Worm (Caenorhabditis elegans) whole organism, young adult: ENCODE data around the gene hrpa-1.

ENCODE experiments used
- B0019.2 ChIP-seq: fragments of 200-800 bp; sonication (Bioruptor generic); conservative IDR thresholded peaks from 2 replicates; pipeline ENCODE4 v1.3.6; 2022; ENCODE audit warnings: missing genetic modification reagents, missing genetic modification characterization, missing compliant biosample characterization
- B0336.3 ChIP-seq: fragments of 200-800 bp; sonication (Bioruptor generic); IDR thresholded peaks from 2 replicates; pipeline ENCODE4 v1.3.6; 2022; ENCODE audit warnings: missing genetic modification characterization, missing compliant biosample characterization
- D2030.7 ChIP-seq: fragments of 200-800 bp; sonication (Bioruptor generic); IDR thresholded peaks from 2 replicates; pipeline ENCODE4 v1.3.6; 2022; ENCODE audit warnings: missing genetic modification reagents, missing genetic modification characterization, missing compliant biosample characterization
- F10E7.11 ChIP-seq: sonication (generic microtip); optimal IDR thresholded peaks from 2 replicates; lab custom pipeline; 2017; ENCODE audit warnings: mild to moderate bottlenecking, missing genetic modification characterization, moderate library complexity, missing compliant biosample characterization
- F22D6.2 ChIP-seq: sonication (generic microtip); optimal IDR thresholded peaks from 2 replicates; lab custom pipeline; 2016; ENCODE audit warnings: mild to moderate bottlenecking, missing genetic modification characterization, missing compliant biosample characterization
- F49E8.2 ChIP-seq: sonication (generic microtip); optimal IDR thresholded peaks from 3 replicates; lab custom pipeline; 2017; ENCODE audit warnings: missing genetic modification characterization, mild to moderate bottlenecking, missing compliant biosample characterization, antibody characterized with exemption, moderate library complexity; ENCODE audit not compliant: insufficient read depth
- F57A8.1 ChIP-seq: fragments of 200-800 bp; sonication (Bioruptor generic); optimal IDR thresholded peaks from 2 replicates; lab custom pipeline; 2018; ENCODE audit warnings: mild to moderate bottlenecking, missing genetic modification characterization, moderate library complexity, missing compliant biosample characterization
- K11D2.4 ChIP-seq: fragments of 200-800 bp; sonication (Bioruptor generic); IDR thresholded peaks from 2 replicates; pipeline ENCODE4 v1.3.6; 2022; ENCODE audit warnings: missing genetic modification reagents, missing genetic modification characterization, missing compliant biosample characterization
- K12H6.12 ChIP-seq: fragments of 200-800 bp; sonication (Bioruptor generic); optimal IDR thresholded peaks from 2 replicates; lab custom pipeline; 2018; ENCODE audit warnings: mild to moderate bottlenecking, missing genetic modification characterization, missing compliant biosample characterization
- T26A5.8 ChIP-seq: sonication (generic microtip); optimal IDR thresholded peaks from 2 replicates; lab custom pipeline; 2016; ENCODE audit warnings: missing genetic modification characterization, missing compliant biosample characterization
- Y53G8AR.9 ChIP-seq: fragments of 200-800 bp; sonication (Bioruptor generic); conservative IDR thresholded peaks from 2 replicates; pipeline ENCODE4 v1.3.6; 2022; ENCODE audit warnings: missing genetic modification reagents, missing genetic modification characterization, missing compliant biosample characterization
- Y95B8A.8 ChIP-seq: fragments of 200-800 bp; sonication (Bioruptor generic); IDR thresholded peaks from 2 replicates; pipeline ENCODE4 v1.3.6; 2022; ENCODE audit warnings: missing genetic modification reagents, missing genetic modification characterization, missing compliant biosample characterization
- ZK185.1 ChIP-seq: sonication (generic microtip); optimal IDR thresholded peaks from 2 replicates; lab custom pipeline; 2016; ENCODE audit warnings: mild to moderate bottlenecking, missing genetic modification characterization, missing compliant biosample characterization; ENCODE audit not compliant: poor library complexity, severe bottlenecking
- ama-1 ChIP-seq, 3 experiments: fragments of 150-350 bp in 1 of 3; sonication (generic microtip) in 2 of 3; optimal IDR thresholded peaks; 2 replicates each; lab custom pipeline; 2014 to 2018; ENCODE audit warnings: missing biosample characterization in 2 of 3, missing genetic modification characterization in 2 of 3, missing genetic modification reagents in 2 of 3
- aptf-3 ChIP-seq: fragments of 200-800 bp; sonication (Bioruptor generic); IDR thresholded peaks from 2 replicates; pipeline ENCODE4 v1.3.6; 2022; ENCODE audit warnings: missing genetic modification characterization, missing compliant biosample characterization
- atf-7 ChIP-seq: sonication (generic microtip); optimal IDR thresholded peaks from 2 replicates; lab custom pipeline; 2017; ENCODE audit warnings: mild to moderate bottlenecking, missing genetic modification characterization, missing compliant biosample characterization
- bed-2 ChIP-seq: fragments of 200-800 bp; sonication (Bioruptor generic); IDR thresholded peaks from 2 replicates; pipeline ENCODE4 v1.3.6; 2022; ENCODE audit warnings: missing genetic modification reagents, missing genetic modification characterization, missing compliant biosample characterization
- cebp-1 ChIP-seq, 2 experiments: fragments of 200-800 bp in 1 of 2; sonication (Bioruptor generic) in 1 of 2; sonication (generic microtip) in 1 of 2; IDR thresholded peaks in 1 of 2; optimal IDR thresholded peaks in 1 of 2; 2 replicates each; pipeline versions ENCODE4 v1.3.6 to Lab custom; 2017 to 2022; ENCODE audit warnings: missing compliant biosample characterization in 2 of 2, missing genetic modification characterization in 2 of 2, mild to moderate bottlenecking in 1 of 2, missing genetic modification reagents in 1 of 2, moderate library complexity in 1 of 2
- ceh-100 ChIP-seq: fragments of 200-800 bp; sonication (Bioruptor generic); IDR thresholded peaks from 2 replicates; pipeline ENCODE4 v1.3.6; 2022; ENCODE audit warnings: missing genetic modification reagents, missing genetic modification characterization, missing compliant biosample characterization
- ceh-40 ChIP-seq: fragments of 200-800 bp; sonication (Bioruptor generic); IDR thresholded peaks from 2 replicates; pipeline ENCODE4 v1.3.6; 2022; ENCODE audit warnings: missing genetic modification characterization, missing compliant biosample characterization
- ceh-58 ChIP-seq: fragments of 200-800 bp; sonication (Bioruptor generic); IDR thresholded peaks from 2 replicates; pipeline ENCODE4 v1.3.6; 2022; ENCODE audit warnings: missing genetic modification characterization, missing compliant biosample characterization
- ceh-91 ChIP-seq: fragments of 200-800 bp; sonication (Bioruptor generic); IDR thresholded peaks from 2 replicates; pipeline ENCODE4 v1.3.6; 2022; ENCODE audit warnings: missing genetic modification reagents, missing genetic modification characterization, missing compliant biosample characterization
- die-1 ChIP-seq: sonication (generic microtip); optimal IDR thresholded peaks from 2 replicates; lab custom pipeline; 2016; ENCODE audit warnings: missing genotype, mild to moderate bottlenecking, missing genetic modification characterization, missing compliant biosample characterization
- dox-1 ChIP-seq: fragments of 200-800 bp; sonication (Bioruptor generic); IDR thresholded peaks from 2 replicates; pipeline ENCODE4 v1.3.6; 2022; ENCODE audit warnings: missing genetic modification reagents, missing genetic modification characterization, missing compliant biosample characterization
- egl-18 ChIP-seq: fragments of 200-800 bp; sonication (Bioruptor generic); IDR thresholded peaks from 2 replicates; pipeline ENCODE4 v1.3.6; 2022; ENCODE audit warnings: missing genetic modification reagents, missing genetic modification characterization, missing compliant biosample characterization
- egl-44 ChIP-seq: fragments of 200-800 bp; sonication (Bioruptor generic); IDR thresholded peaks from 2 replicates; pipeline ENCODE4 v1.3.6; 2022; ENCODE audit warnings: missing genetic modification reagents, missing genetic modification characterization, missing compliant biosample characterization
- fkh-3 ChIP-seq: sonication (generic microtip); optimal IDR thresholded peaks from 2 replicates; lab custom pipeline; 2016; ENCODE audit warnings: mild to moderate bottlenecking, missing genetic modification characterization, missing compliant biosample characterization
- gei-17 ChIP-seq: fragments of 200-800 bp; sonication (Bioruptor generic); optimal IDR thresholded peaks from 2 replicates; lab custom pipeline; 2018; ENCODE audit warnings: mild to moderate bottlenecking, missing genetic modification characterization, missing compliant biosample characterization
- hlh-26 ChIP-seq: fragments of 200-800 bp; sonication (Bioruptor generic); conservative IDR thresholded peaks from 2 replicates; pipeline ENCODE4 v1.3.6; 2022; ENCODE audit warnings: missing genetic modification reagents, missing genetic modification characterization, missing compliant biosample characterization
- hrde-1 ChIP-seq: sonication (generic microtip); optimal IDR thresholded peaks from 2 replicates; lab custom pipeline; 2016; ENCODE audit warnings: missing genetic modification characterization, mild to moderate bottlenecking, missing compliant biosample characterization, moderate library complexity, missing genotype, missing genetic modification reagents, borderline replicate concordance
- let-526 ChIP-seq: fragments of 200-800 bp; sonication (Bioruptor generic); IDR thresholded peaks from 2 replicates; pipeline ENCODE4 v1.3.6; 2022; ENCODE audit warnings: missing genetic modification reagents, missing genetic modification characterization, missing compliant biosample characterization
- nhr-120 ChIP-seq: fragments of 200-800 bp; sonication (Bioruptor generic); IDR thresholded peaks from 2 replicates; pipeline ENCODE4 v1.3.6; 2022; ENCODE audit warnings: missing genetic modification characterization, missing compliant biosample characterization
- rcor-1 ChIP-seq: fragments of 200-800 bp; sonication (Bioruptor generic); IDR thresholded peaks from 2 replicates; pipeline ENCODE4 v1.3.6; 2022; ENCODE audit warnings: missing genetic modification reagents, missing genetic modification characterization, missing compliant biosample characterization
- repo-1 ChIP-seq: sonication (generic microtip); optimal IDR thresholded peaks from 2 replicates; lab custom pipeline; 2017; ENCODE audit warnings: mild to moderate bottlenecking, missing genetic modification characterization, missing compliant biosample characterization
- snpc-1.3 ChIP-seq: sonication (generic microtip); optimal IDR thresholded peaks from 2 replicates; lab custom pipeline; 2017; ENCODE audit warnings: missing genetic modification characterization, mild to moderate bottlenecking, missing compliant biosample characterization, antibody characterized with exemption, moderate library complexity, missing genotype, missing genetic modification reagents; ENCODE audit not compliant: insufficient read depth
- somi-1 ChIP-seq: fragments of 200-800 bp; sonication (Bioruptor generic); optimal IDR thresholded peaks from 2 replicates; lab custom pipeline; 2018; ENCODE audit warnings: mild to moderate bottlenecking, missing genetic modification characterization, missing compliant biosample characterization
- tbx-9 ChIP-seq: sonication (generic microtip); optimal IDR thresholded peaks from 2 replicates; lab custom pipeline; 2016; ENCODE audit warnings: borderline replicate concordance, missing genetic modification characterization, inconsistent platforms, missing compliant biosample characterization
- unc-62 ChIP-seq: fragments of 150-350 bp; optimal IDR thresholded peaks from 2 replicates; lab custom pipeline; 2014; ENCODE audit warnings: missing biosample characterization, missing genetic modification reagents, missing genetic modification characterization
- xnd-1 ChIP-seq: sonication (generic microtip); optimal IDR thresholded peaks from 2 replicates; lab custom pipeline; 2016; ENCODE audit warnings: missing genotype, missing genetic modification reagents, missing genetic modification characterization, missing compliant biosample characterization
- zfh-2 ChIP-seq: fragments of 200-800 bp; sonication (Bioruptor generic); conservative IDR thresholded peaks from 2 replicates; pipeline ENCODE4 v1.3.6; 2022; ENCODE audit warnings: missing genetic modification reagents, missing genetic modification characterization, missing compliant biosample characterization
- ztf-18 ChIP-seq: sonication (generic microtip); optimal IDR thresholded peaks from 2 replicates; lab custom pipeline; 2016; ENCODE audit warnings: missing genotype, mild to moderate bottlenecking, missing genetic modification characterization, missing compliant biosample characterization
- ztf-22 ChIP-seq: fragments of 200-800 bp; sonication (Bioruptor generic); optimal IDR thresholded peaks from 2 replicates; lab custom pipeline; 2018; ENCODE audit warnings: mild to moderate bottlenecking, missing genetic modification characterization, moderate library complexity, missing compliant biosample characterization
- ztf-25 ChIP-seq: fragments of 200-800 bp; sonication (Bioruptor generic); IDR thresholded peaks from 2 replicates; pipeline ENCODE4 v1.3.6; 2022; ENCODE audit warnings: missing genetic modification reagents, missing genetic modification characterization, missing compliant biosample characterization
- ztf-28 ChIP-seq: fragments of 200-800 bp; sonication (Bioruptor generic); IDR thresholded peaks from 2 replicates; pipeline ENCODE4 v1.3.6; 2022; ENCODE audit warnings: missing genetic modification reagents, missing genetic modification characterization, missing compliant biosample characterization
- ztf-3 ChIP-seq: fragments of 200-800 bp; sonication (Bioruptor generic); optimal IDR thresholded peaks from 2 replicates; lab custom pipeline; 2018; ENCODE audit warnings: mild to moderate bottlenecking, missing genetic modification characterization, missing compliant biosample characterization

The hrpa-1 gene

ce11 chrIV:3296578-3297549, 41.8 kb downstream of the hrpa-1 start (continued):
- TF ChIP-seq atf-7 (tag; lab: Kevin White, UChicago) (peak; percentile 39), unc-62 (no peak), cebp-1 (GFP tag; IDR thresholded peaks at IDR 0.05; lab: Robert Waterston, UW) (no peak), cebp-1 (tag; optimal IDR thresholded peaks at IDR 0.05; lab: Kevin White, UChicago) (peak; percentile 36), zfh-2 (GFP tag; lab: Robert Waterston, UW) (no peak), K12H6.12 (tag; lab: Kevin White, UChicago) (no peak), snpc-1.3 (peak; percentile 40), ceh-100 (GFP tag; lab: Robert Waterston, UW) (no peak), egl-44 (no peak), nhr-120 (GFP tag; lab: Robert Waterston, UW) (no peak), K11D2.4 (no peak), ceh-91 (GFP tag; lab: Robert Waterston, UW) (no peak), hrde-1 (tag; lab: Kevin White, UChicago) (peak; percentile 60), F22D6.2 (tag; lab: Kevin White, UChicago) (no peak), B0019.2 (GFP tag; lab: Robert Waterston, UW) (no peak), B0336.3 (peak; percentile 82), rcor-1 (GFP tag; lab: Robert Waterston, UW) (no peak), tbx-9 (peak; percentile 41), ztf-25 (GFP tag; lab: Robert Waterston, UW) (no peak), ceh-40 (no peak), F10E7.11 (tag; lab: Kevin White, UChicago) (peak; percentile 19), egl-18 (GFP tag; lab: Robert Waterston, UW) (no peak), ztf-18 (tag; lab: Kevin White, UChicago) (no peak), ztf-22 (no peak), T26A5.8 (tag; lab: Kevin White, UChicago) (peak; percentile 63), D2030.7 (GFP tag; lab: Robert Waterston, UW) (no peak; the same call in 1 of the 2 replicates), ZK185.1 (tag; lab: Kevin White, UChicago) (no peak), ztf-28 (no peak), xnd-1 (peak; percentile 46), F49E8.2 (peak; percentile 83), die-1 (tag; lab: Kevin White, UChicago) (peak; percentile 41), ceh-58 (GFP tag; lab: Robert Waterston, UW) (no peak), bed-2 (GFP tag; lab: Robert Waterston, UW) (no peak), Y53G8AR.9 (GFP tag; lab: Robert Waterston, UW) (peak; percentile 61; the same call in 1 of the 2 replicates), gei-17 (GFP tag; lab: Kevin White, UChicago) (no peak), somi-1 (GFP tag; lab: Kevin White, UChicago) (no peak), let-526 (GFP tag; lab: Robert Waterston, UW) (no peak), repo-1 (peak; percentile 37), ama-1 (optimal IDR thresholded peaks at IDR 0.05; lab: Kevin White, UChicago) (no peak), ama-1 (GFP tag; optimal IDR thresholded peaks at IDR 0.05; lab: Kevin White, UChicago) (peak in 1 of 2 experiments; percentile 79), F57A8.1 (GFP tag; lab: Kevin White, UChicago) (no peak), dox-1 (no peak), aptf-3 (GFP tag; lab: Robert Waterston, UW) (0 out of 2 replicates have a peak, but pooled peaks have one; percentile 77), hlh-26 (GFP tag; lab: Robert Waterston, UW) (no peak), fkh-3 (tag; lab: Kevin White, UChicago) (no peak), ztf-3 (GFP tag; lab: Kevin White, UChicago) (no peak), Y95B8A.8 (GFP tag; lab: Robert Waterston, UW) (no peak)
